Fruit fly (Drosophila melanogaster): ENCODE data around the gene CG32344.
A peak's percentile ranks its signal among the peaks of the same experiment; 100 is the strongest.

CG32344 gene

dm6 chr3L:271501-272249, 52.8 kb downstream of the CG32344 start:
- TF ChIP-seq Dif (GFP tag; optimal IDR thresholded peaks at IDR 0.05; ENCODE audit: partially characterized antibody) (peak; percentile 64), dsf (GFP tag; optimal IDR thresholded peaks at IDR 0.05; ENCODE audit: borderline replicate concordance) (no peak), Vsx2 (GFP tag; optimal IDR thresholded peaks at IDR 0.05; ENCODE audit: partially characterized antibody) (peak; percentile 41), dl (GFP tag; optimal IDR thresholded peaks at IDR 0.05; ENCODE audit: insufficient read depth in 1 of 2, partially characterized antibody in 2 of 2) (peak; percentile 74), woc (GFP tag; optimal IDR thresholded peaks at IDR 0.05) (no peak), Hr83 (GFP tag; optimal IDR thresholded peaks at IDR 0.05; ENCODE audit: poor library complexity, severe bottlenecking) (peak; percentile 41), Jra (GFP tag; optimal IDR thresholded peaks at IDR 0.05) (peak; percentile 50), br (GFP tag; optimal IDR thresholded peaks at IDR 0.05) (peak; percentile 15), Rel (GFP tag; optimal IDR thresholded peaks at IDR 0.05) (no peak), Rel (tag; optimal IDR thresholded peaks at IDR 0.05) (peak; percentile 11), tai (GFP tag; optimal IDR thresholded peaks at IDR 0.05) (no peak), ey (GFP tag; optimal IDR thresholded peaks at IDR 0.05) (no peak)
